Worm (Caenorhabditis elegans): Measurements from ENCODE around the gene ife-3.

- TF ChIP-seq sox-2 (GFP tag; IDR thresholded peaks at IDR 0.05) (no peak), ceh-31 (tag; optimal IDR thresholded peaks at IDR 0.05) (no peak)
These were observed 16.6 kb upstream of the ife-3 start for ce11 chrV:24181-24580.

Measured in whole organism, late embryonic.